Worm (Caenorhabditis elegans): Measurements from ENCODE around the gene mix-1.

DNA sequence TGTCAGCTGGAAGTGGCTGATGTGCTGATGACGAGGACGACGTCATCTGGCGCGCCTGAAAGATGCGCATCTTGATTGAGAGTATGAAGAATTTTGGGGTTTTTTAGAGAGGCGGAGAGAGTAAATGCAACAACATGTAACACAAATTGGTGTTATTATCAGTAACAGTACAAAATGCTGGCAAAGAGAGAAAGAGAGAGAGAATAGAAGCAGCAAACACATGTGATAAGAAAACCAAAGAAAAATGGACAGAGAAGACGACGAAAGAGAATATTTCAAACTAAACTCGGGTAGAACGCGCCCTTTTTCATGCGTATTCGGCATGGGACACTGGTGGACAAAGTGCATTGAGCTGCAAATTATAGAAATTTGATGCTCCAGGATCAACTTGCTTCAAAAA, 36.8 kb downstream of the mix-1 start, which contains the start of gene M106.3:
- no peak for TF ChIP-seq snpc-4 (tag; optimal IDR thresholded peaks at IDR 0.05)
- TF ChIP-seq unc-62 (GFP tag; optimal IDR thresholded peaks at IDR 0.05): no peak
- TF ChIP-seq nhr-28 (tag; optimal IDR thresholded peaks at IDR 0.05): no peak
- TF ChIP-seq flh-1 (GFP tag; optimal IDR thresholded peaks at IDR 0.05): no peak
- TF ChIP-seq elt-3 (tag; optimal IDR thresholded peaks at IDR 0.05): no peak
- TF ChIP-seq nhr-12 (tag; optimal IDR thresholded peaks at IDR 0.05): no peak
- no peak for TF ChIP-seq ztf-11 (tag; optimal IDR thresholded peaks at IDR 0.05)
- TF ChIP-seq lsy-2 (tag; optimal IDR thresholded peaks at IDR 0.05): no peak
